Worm (Caenorhabditis elegans): ENCODE results near the gene nhr-199.
"Not testable (repeated sequence)": the region's sequence is repeated elsewhere in the genome, so short reads cannot be mapped to it uniquely, and the experiment has no call there.

The nhr-199 gene

ce11 chrV:15699799-15700198 is at the start of gene nhr-199:
Gene nhr-199 (minus strand): TSS chrV:15699899.
- TF ChIP-seq nhr-6 (tag; optimal IDR thresholded peaks at IDR 0.05), result no peak
- no peak for TF ChIP-seq snpc-4 (tag; optimal IDR thresholded peaks at IDR 0.05)
- TF ChIP-seq F44E2.7 (GFP tag; IDR thresholded peaks at IDR 0.05), result no peak
- TF ChIP-seq egl-27 (tag; optimal IDR thresholded peaks at IDR 0.05), result no peak
- no peak for TF ChIP-seq T20F7.1 (GFP tag; optimal IDR thresholded peaks at IDR 0.05)
- TF ChIP-seq daf-8 (GFP tag; IDR thresholded peaks at IDR 0.05), result no peak
- no peak for TF ChIP-seq unc-39 (tag; optimal IDR thresholded peaks at IDR 0.05)
- no peak for TF ChIP-seq vab-7 (GFP tag; IDR thresholded peaks at IDR 0.05)
- TF ChIP-seq saeg-2 (GFP tag; IDR thresholded peaks at IDR 0.05), result no peak
- no peak for TF ChIP-seq cey-2 (tag; optimal IDR thresholded peaks at IDR 0.05; ENCODE audit: borderline replicate concordance, insufficient read depth)
- TF ChIP-seq ceh-32 (tag; optimal IDR thresholded peaks at IDR 0.05; ENCODE audit: poor library complexity), result no peak
- TF ChIP-seq ama-1 (optimal IDR thresholded peaks at IDR 0.05), result no peak
- no peak for TF ChIP-seq zag-1 (tag; optimal IDR thresholded peaks at IDR 0.05)
- TF ChIP-seq nhr-76 (tag; optimal IDR thresholded peaks at IDR 0.05), result no peak
- TF ChIP-seq tra-1 (GFP tag; IDR thresholded peaks at IDR 0.05), result no peak
- TF ChIP-seq duxl-1 (tag; optimal IDR thresholded peaks at IDR 0.05; ENCODE audit: poor library complexity), result no peak
- TF ChIP-seq Y48G9A.11 (GFP tag; IDR thresholded peaks at IDR 0.05), result no peak
- no peak for TF ChIP-seq ztf-7 (tag; optimal IDR thresholded peaks at IDR 0.05)
- no peak for TF ChIP-seq nhr-11 (tag; optimal IDR thresholded peaks at IDR 0.05)

- not testable (repeated sequence) for TF ChIP-seq Y48G9A.11 (GFP tag; IDR thresholded peaks at IDR 0.05); dmd-9 (GFP tag; IDR thresholded peaks at IDR 0.05); F37D6.2 (tag; optimal IDR thresholded peaks at IDR 0.05)
Observed at ce11 chrV:15748343-15748742, 48.6 kb upstream of the nhr-199 start, which contains the start of gene T23D5.8. Gene T23D5.8 (minus strand): TSS chrV:15748443.

ce11 chrV:15744366-15744765 is 44.7 kb upstream of the nhr-199 start, which contains the start of gene str-19:
Gene str-19 (minus strand): TSS chrV:15744466.
- not testable (repeated sequence) for TF ChIP-seq cey-2 (tag; optimal IDR thresholded peaks at IDR 0.05; ENCODE audit: borderline replicate concordance, insufficient read depth); daf-8 (GFP tag; IDR thresholded peaks at IDR 0.05); ama-1 (optimal IDR thresholded peaks at IDR 0.05)

ce11 chrV:15741851-15742250 is 42.2 kb upstream of the nhr-199 start, which contains the start of gene str-18:
Gene str-18 (minus strand): TSS chrV:15741951.
- TF ChIP-seq lir-3 (tag; optimal IDR thresholded peaks at IDR 0.05), result no peak
- no peak for TF ChIP-seq ztf-7 (tag; optimal IDR thresholded peaks at IDR 0.05)
- TF ChIP-seq cey-2 (tag; optimal IDR thresholded peaks at IDR 0.05; ENCODE audit: borderline replicate concordance, insufficient read depth), result no peak
- no peak for TF ChIP-seq Y75B8A.6 (GFP tag; IDR thresholded peaks at IDR 0.05)
- TF ChIP-seq saeg-2 (GFP tag; IDR thresholded peaks at IDR 0.05), result no peak
- TF ChIP-seq ceh-20 (GFP tag; IDR thresholded peaks at IDR 0.05), result no peak
- TF ChIP-seq dmd-9 (GFP tag; IDR thresholded peaks at IDR 0.05), result no peak
- TF ChIP-seq nhr-10 (tag; optimal IDR thresholded peaks at IDR 0.05), result no peak
- TF ChIP-seq fkh-10 (GFP tag; optimal IDR thresholded peaks at IDR 0.05), result no peak
- no peak for TF ChIP-seq ceh-28 (tag; optimal IDR thresholded peaks at IDR 0.05)
- TF ChIP-seq Y105C5A.15 (GFP tag; IDR thresholded peaks at IDR 0.05), result no peak
- TF ChIP-seq php-3 (GFP tag; IDR thresholded peaks at IDR 0.05), result no peak
- no peak for TF ChIP-seq ctbp-1 (GFP tag; IDR thresholded peaks at IDR 0.05)
- TF ChIP-seq spr-3 (GFP tag; optimal IDR thresholded peaks at IDR 0.05), result no peak
- no peak for TF ChIP-seq lin-29 (GFP tag; IDR thresholded peaks at IDR 0.05)
- no peak for TF ChIP-seq F26F4.8 (GFP tag; conservative IDR thresholded peaks at IDR 0.05)
- TF ChIP-seq sdz-12 (GFP tag; optimal IDR thresholded peaks at IDR 0.05), result no peak
- no peak for TF ChIP-seq zfp-3 (GFP tag; conservative IDR thresholded peaks at IDR 0.05)
